Worm (Caenorhabditis elegans) whole organism, L4/young adult: ENCODE measurements around the gene acc-4.

Experiments
- W03F9.2 ChIP-seq: fragments of 150-350 bp; optimal IDR thresholded peaks from 2 replicates; lab custom pipeline; 2014; ENCODE audit warnings: missing biosample characterization, missing genetic modification characterization
- dao-5 ChIP-seq: sonication (generic microtip); optimal IDR thresholded peaks from 2 replicates; lab custom pipeline; 2016; ENCODE audit warnings: missing genotype, missing genetic modification characterization, moderate library complexity, missing compliant biosample characterization

DNA sequence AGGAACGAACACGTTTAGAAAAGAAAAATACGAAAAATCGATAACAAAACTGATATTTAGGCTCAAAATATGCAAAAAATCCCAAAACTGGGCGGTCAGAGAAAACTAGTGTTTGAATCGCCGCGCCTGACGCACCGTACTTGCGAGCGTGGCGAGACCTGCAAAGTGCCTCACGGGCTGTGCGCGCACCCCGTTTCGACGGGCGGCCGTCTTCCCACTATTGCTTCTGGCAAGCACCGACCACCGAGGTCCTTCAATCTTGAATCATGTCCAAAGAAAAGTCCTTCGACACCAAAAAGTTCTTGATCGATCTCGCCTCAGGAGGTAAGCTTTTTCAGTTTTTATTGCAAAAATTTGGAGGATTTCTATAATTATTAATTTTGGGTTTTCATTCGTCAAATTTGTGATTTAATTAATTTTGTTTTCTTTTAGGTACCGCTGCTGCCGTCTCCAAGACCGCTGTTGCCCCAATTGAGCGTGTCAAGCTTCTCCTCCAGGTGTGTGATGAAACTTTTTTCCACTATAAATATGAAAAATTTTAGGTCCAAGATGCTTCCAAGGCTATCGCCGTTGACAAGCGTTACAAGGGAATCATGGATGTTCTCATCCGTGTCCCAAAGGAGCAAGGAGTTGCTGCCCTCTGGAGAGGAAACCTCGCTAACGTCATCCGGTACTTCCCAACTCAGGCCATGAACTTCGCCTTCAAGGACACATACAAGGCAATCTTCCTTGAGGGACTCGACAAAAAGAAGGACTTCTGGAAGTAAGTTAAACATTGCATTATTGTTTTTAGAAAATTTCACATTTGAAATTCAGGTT, 20.8 kb downstream of the acc-4 start, which contains the start of gene ant-1.1:
- TF ChIP-seq dao-5 (tag; lab: Kevin White, UChicago): no peak
- TF ChIP-seq W03F9.2: peak; percentile 88
